Worm (Caenorhabditis elegans) whole organism, L4/young adult: ENCODE data around the gene ZK994.6.

Experiments
- W03F9.2 ChIP-seq: fragments of 150-350 bp; optimal IDR thresholded peaks from 2 replicates; lab custom pipeline; 2014; ENCODE audit warnings: missing biosample characterization, missing genetic modification characterization
- dao-5 ChIP-seq: sonication (generic microtip); optimal IDR thresholded peaks from 2 replicates; lab custom pipeline; 2016; ENCODE audit warnings: missing genotype, missing genetic modification characterization, moderate library complexity, missing compliant biosample characterization
- him-1 ChIP-seq: sonication (generic microtip); optimal IDR thresholded peaks from 2 replicates; lab custom pipeline; 2016; ENCODE audit warnings: missing genotype, missing genetic modification reagents, missing genetic modification characterization, missing compliant biosample characterization

ce11 chrV:8525774-8526173 is 18.6 kb upstream of the ZK994.6 start, which contains the start of gene otpl-6:
- no peak for TF ChIP-seq dao-5 (tag; lab: Kevin White, UChicago)
- TF ChIP-seq him-1 (tag; lab: Kevin White, UChicago): no peak
- no peak for TF ChIP-seq W03F9.2
